Worm (Caenorhabditis elegans) whole organism, L4 larva: Measurements from ENCODE around the gene Y69E1A.5.
A peak's percentile ranks its signal among the peaks of the same experiment; 100 is the strongest.

Source experiments
- D1046.2 ChIP-seq: fragments of 200-800 bp; sonication (Bioruptor generic); IDR thresholded peaks from 2 replicates; pipeline ENCODE4 v1.3.6; 2022; ENCODE audit warnings: missing genetic modification characterization, missing compliant biosample characterization
- R02D3.7 ChIP-seq: fragments of 150-350 bp; sonication (generic microtip); optimal IDR thresholded peaks from 3 replicates; lab custom pipeline; 2014; ENCODE audit warnings: missing biosample characterization, missing genetic modification characterization
- Y48G9A.11 ChIP-seq: fragments of 200-800 bp; sonication (Bioruptor generic); IDR thresholded peaks from 2 replicates; pipeline ENCODE4 v1.3.6; 2022; ENCODE audit warnings: missing genetic modification reagents, missing genetic modification characterization, missing compliant biosample characterization
- Y5F2A.4 ChIP-seq: fragments of 200-800 bp; sonication (Bioruptor generic); optimal IDR thresholded peaks from 2 replicates; lab custom pipeline; 2018; ENCODE audit warnings: mild to moderate bottlenecking, missing genetic modification characterization, missing compliant biosample characterization
- ZK546.5 ChIP-seq, 2 experiments: sonication (generic microtip); optimal IDR thresholded peaks; 2 replicates each; lab custom pipeline; 2017; ENCODE audit warnings: missing biosample characterization in 2 of 2, missing genetic modification characterization in 2 of 2
- aly-2 ChIP-seq: sonication (generic microtip); optimal IDR thresholded peaks from 2 replicates; lab custom pipeline; 2018; ENCODE audit warnings: missing biosample characterization, missing genetic modification characterization
- ama-1 ChIP-seq: fragments of 150-350 bp; optimal IDR thresholded peaks from 2 replicates; lab custom pipeline; 2014; ENCODE audit warnings: inconsistent platforms, mixed read lengths
- ceh-44 ChIP-seq: fragments of 200-800 bp; sonication (Bioruptor generic); IDR thresholded peaks from 2 replicates; pipeline ENCODE4 v1.3.6; 2022; ENCODE audit warnings: missing genetic modification reagents, missing genetic modification characterization, missing compliant biosample characterization
- cey-2 ChIP-seq: sonication (generic microtip); optimal IDR thresholded peaks from 3 replicates; lab custom pipeline; 2017; ENCODE audit warnings: missing genetic modification characterization, mild to moderate bottlenecking, missing compliant biosample characterization, antibody characterized with exemption, borderline replicate concordance; ENCODE audit not compliant: insufficient read depth
- ctbp-1 ChIP-seq: fragments of 200-800 bp; sonication (Bioruptor generic); IDR thresholded peaks from 2 replicates; pipeline ENCODE4 v1.3.6; 2022; ENCODE audit warnings: missing genetic modification reagents, missing genetic modification characterization, missing compliant biosample characterization
- daf-12 ChIP-seq: fragments of 150-350 bp; optimal IDR thresholded peaks from 2 replicates; lab custom pipeline; 2014; ENCODE audit warnings: missing biosample characterization, missing genetic modification reagents, missing genetic modification characterization
- daf-19 ChIP-seq: fragments of 200-800 bp; sonication (Bioruptor generic); conservative IDR thresholded peaks from 2 replicates; pipeline ENCODE4 v1.3.6; 2022; ENCODE audit warnings: missing genetic modification characterization, missing compliant biosample characterization
- daf-8 ChIP-seq: fragments of 200-800 bp; sonication (Bioruptor generic); IDR thresholded peaks from 2 replicates; pipeline ENCODE4 v1.3.6; 2022; ENCODE audit warnings: missing genetic modification characterization, missing compliant biosample characterization
- dmd-8 ChIP-seq: fragments of 200-800 bp; sonication (Bioruptor generic); IDR thresholded peaks from 2 replicates; pipeline ENCODE4 v1.3.6; 2022; ENCODE audit warnings: missing genetic modification characterization, missing compliant biosample characterization
- dve-1 ChIP-seq: sonication (generic microtip); optimal IDR thresholded peaks from 2 replicates; lab custom pipeline; 2017; ENCODE audit warnings: antibody characterized with exemption, mild to moderate bottlenecking, missing genetic modification characterization, missing compliant biosample characterization; ENCODE audit not compliant: insufficient read depth
- egl-27 ChIP-seq: sonication (generic microtip); optimal IDR thresholded peaks from 3 replicates; lab custom pipeline; 2017; ENCODE audit warnings: missing biosample characterization, missing genetic modification reagents, missing genetic modification characterization
- fkh-10 ChIP-seq: fragments of 150-350 bp; optimal IDR thresholded peaks from 2 replicates; lab custom pipeline; 2014; ENCODE audit warnings: missing biosample characterization, missing genetic modification reagents, missing genetic modification characterization
- gei-8 ChIP-seq: fragments of 200-800 bp; sonication (Bioruptor generic); optimal IDR thresholded peaks from 2 replicates; lab custom pipeline; 2018; ENCODE audit warnings: mild to moderate bottlenecking, missing genetic modification characterization, missing compliant biosample characterization
- hif-1 ChIP-seq, 2 experiments: sonication (generic microtip); optimal IDR thresholded peaks; 2 replicates each; lab custom pipeline; 2016 to 2017; ENCODE audit warnings: missing compliant biosample characterization in 2 of 2, missing genetic modification characterization in 2 of 2, missing genetic modification reagents in 2 of 2, missing genotype in 2 of 2, mild to moderate bottlenecking in 1 of 2
- hlh-11 ChIP-seq: fragments of 200-800 bp; sonication (Bioruptor generic); optimal IDR thresholded peaks from 2 replicates; lab custom pipeline; 2018; ENCODE audit warnings: mild to moderate bottlenecking, missing genetic modification characterization, missing compliant biosample characterization
- hlh-30 ChIP-seq: sonication (generic microtip); optimal IDR thresholded peaks from 2 replicates; lab custom pipeline; 2017; ENCODE audit warnings: antibody characterized with exemption, mild to moderate bottlenecking, missing genetic modification characterization, missing compliant biosample characterization; ENCODE audit not compliant: insufficient read depth
- lin-13 ChIP-seq: fragments of 150-350 bp; optimal IDR thresholded peaks from 2 replicates; lab custom pipeline; 2014; ENCODE audit warnings: missing biosample characterization, missing genetic modification reagents, missing genetic modification characterization
- lin-29 ChIP-seq: fragments of 200-800 bp; sonication (Bioruptor generic); IDR thresholded peaks from 2 replicates; pipeline ENCODE4 v1.3.6; 2022; ENCODE audit warnings: missing genetic modification reagents, missing genetic modification characterization, missing compliant biosample characterization
- lin-39 ChIP-seq: fragments of 150-350 bp; optimal IDR thresholded peaks from 2 replicates; lab custom pipeline; 2014; ENCODE audit warnings: missing biosample characterization, missing genetic modification reagents, missing genetic modification characterization
- lir-3 ChIP-seq: sonication (generic microtip); optimal IDR thresholded peaks from 2 replicates; lab custom pipeline; 2016; ENCODE audit warnings: mild to moderate bottlenecking, missing genetic modification characterization, missing compliant biosample characterization
- lsy-2 ChIP-seq, 2 experiments: fragments of 150-350 bp in 1 of 2; sonication (generic microtip) in 1 of 2; optimal IDR thresholded peaks; 2 replicates each; lab custom pipeline; 2014 to 2017; ENCODE audit warnings: missing biosample characterization in 2 of 2, missing genetic modification characterization in 2 of 2
- madf-5 ChIP-seq, 2 experiments: fragments of 200-800 bp; sonication (Bioruptor generic); IDR thresholded peaks; 2 replicates each; pipeline ENCODE4 v1.3.6; 2022; ENCODE audit warnings: missing compliant biosample characterization in 2 of 2, missing genetic modification characterization in 2 of 2
- madf-9 ChIP-seq: fragments of 200-800 bp; sonication (Bioruptor generic); conservative IDR thresholded peaks from 2 replicates; pipeline ENCODE4 v1.3.6; 2022; ENCODE audit warnings: missing genetic modification reagents, missing genetic modification characterization, missing compliant biosample characterization
- mdl-1 ChIP-seq, 2 experiments: fragments of 150-350 bp in 1 of 2; sonication (generic microtip) in 1 of 2; optimal IDR thresholded peaks; 2 replicates each; lab custom pipeline; 2014 to 2017; ENCODE audit warnings: missing biosample characterization in 2 of 2, missing genetic modification characterization in 2 of 2
- mdt-29 ChIP-seq: fragments of 200-800 bp; sonication (Bioruptor generic); IDR thresholded peaks from 2 replicates; pipeline ENCODE4 v1.3.6; 2022; ENCODE audit warnings: missing genetic modification reagents, missing genetic modification characterization, missing compliant biosample characterization
- mxl-3 ChIP-seq: fragments of 200-800 bp; sonication (Bioruptor generic); optimal IDR thresholded peaks from 2 replicates; lab custom pipeline; 2018; ENCODE audit warnings: mild to moderate bottlenecking, missing genetic modification characterization, missing compliant biosample characterization
- nhr-102 ChIP-seq: sonication (generic microtip); optimal IDR thresholded peaks from 2 replicates; lab custom pipeline; 2016; ENCODE audit warnings: mild to moderate bottlenecking, missing genetic modification characterization, moderate library complexity, missing compliant biosample characterization
- nhr-237 ChIP-seq: sonication (generic microtip); optimal IDR thresholded peaks from 2 replicates; lab custom pipeline; 2017; ENCODE audit warnings: missing biosample characterization, missing genetic modification characterization
- nhr-41 ChIP-seq: fragments of 200-800 bp; sonication (Bioruptor generic); IDR thresholded peaks from 2 replicates; pipeline ENCODE4 v1.3.6; 2022; ENCODE audit warnings: missing genetic modification reagents, missing genetic modification characterization, missing compliant biosample characterization
- nhr-6 ChIP-seq: fragments of 150-350 bp; optimal IDR thresholded peaks from 2 replicates; lab custom pipeline; 2014; ENCODE audit warnings: missing biosample characterization, missing genetic modification characterization
- nhr-77 ChIP-seq: fragments of 150-350 bp; optimal IDR thresholded peaks from 2 replicates; lab custom pipeline; 2014; ENCODE audit warnings: missing biosample characterization, missing genetic modification characterization
- pha-4 ChIP-seq, 2 experiments: fragments of 150-350 bp in 1 of 2; fragments of 200-800 bp in 1 of 2; sonication (Bioruptor generic) in 1 of 2; IDR thresholded peaks in 1 of 2; optimal IDR thresholded peaks in 1 of 2; 2 replicates each; pipeline versions ENCODE4 v1.3.6 to Lab custom; 2014 to 2022; ENCODE audit warnings: missing genetic modification characterization in 2 of 2, missing genetic modification reagents in 2 of 2, missing biosample characterization in 1 of 2, missing compliant biosample characterization in 1 of 2
- snpc-4 ChIP-seq: fragments of 150-350 bp; optimal IDR thresholded peaks from 2 replicates; lab custom pipeline; 2014; ENCODE audit warnings: missing biosample characterization, missing genetic modification characterization
- spr-1 ChIP-seq: sonication (generic microtip); optimal IDR thresholded peaks from 2 replicates; lab custom pipeline; 2016; ENCODE audit warnings: mild to moderate bottlenecking, missing genetic modification characterization, missing compliant biosample characterization
- unc-39 ChIP-seq: sonication (generic microtip); optimal IDR thresholded peaks from 2 replicates; lab custom pipeline; 2017; ENCODE audit warnings: missing biosample characterization, missing genetic modification characterization
- unc-62 ChIP-seq, 3 experiments: fragments of 150-350 bp in 1 of 3; sonication (generic microtip); optimal IDR thresholded peaks in 2 of 3; peaks in 1 of 3; 1 replicate in 1 of 3; 2 replicates in 2 of 3; lab custom pipeline; 2014 to 2017; ENCODE audit warnings: missing biosample characterization in 3 of 3, missing genetic modification characterization in 3 of 3, missing genetic modification reagents in 3 of 3, missing genotype in 1 of 3
- vab-7 ChIP-seq: fragments of 200-800 bp; sonication (Bioruptor generic); IDR thresholded peaks from 2 replicates; pipeline ENCODE4 v1.3.6; 2022; ENCODE audit warnings: missing genetic modification reagents, missing genetic modification characterization, missing compliant biosample characterization
- zip-11 ChIP-seq: fragments of 200-800 bp; sonication (Bioruptor generic); IDR thresholded peaks from 2 replicates; pipeline ENCODE4 v1.3.6; 2022; ENCODE audit warnings: missing genetic modification characterization, missing compliant biosample characterization
- zip-2 ChIP-seq: fragments of 150-350 bp; optimal IDR thresholded peaks from 2 replicates; lab custom pipeline; 2014; ENCODE audit warnings: missing biosample characterization, missing genetic modification characterization
- ztf-11 ChIP-seq: fragments of 150-350 bp; optimal IDR thresholded peaks from 2 replicates; lab custom pipeline; 2014; ENCODE audit warnings: missing biosample characterization, missing genetic modification characterization
- ztf-7 ChIP-seq: fragments of 150-350 bp; optimal IDR thresholded peaks from 2 replicates; lab custom pipeline; 2014; ENCODE audit warnings: missing biosample characterization, missing genetic modification characterization

Y69E1A.5 gene

DNA sequence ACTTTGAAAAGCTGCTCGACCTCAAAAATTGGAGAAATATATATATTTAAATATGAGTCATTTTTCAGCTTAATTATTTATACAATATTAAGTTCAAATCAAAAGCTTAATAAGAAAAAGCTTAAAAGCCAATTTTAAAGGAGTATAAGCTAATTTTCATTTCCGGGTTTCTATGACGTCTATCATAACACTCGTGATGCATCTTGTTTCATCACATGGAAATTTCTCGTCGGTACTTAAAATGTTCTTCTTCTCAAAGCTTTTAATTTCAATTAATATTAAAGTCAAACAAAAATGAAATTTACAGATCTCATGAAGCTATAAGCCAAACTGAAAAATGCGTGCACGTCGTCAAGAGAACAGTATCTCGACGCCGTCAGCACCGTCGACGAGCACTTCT is 37.7 kb downstream of the Y69E1A.5 start, which contains the start of gene rbr-2:
rbr-2 (plus strand) TSS at position 301 of the 400 bp plus-strand sequence.
- TF ChIP-seq madf-5 (GFP tag; IDR thresholded peaks at IDR 0.05; lab: Robert Waterston, UW), result no peak
- no peak for TF ChIP-seq nhr-6 (tag; lab: Kevin White, UChicago)
- TF ChIP-seq daf-8 (GFP tag; lab: Robert Waterston, UW), result no peak
- TF ChIP-seq hlh-11 (tag; lab: Kevin White, UChicago), result no peak
- TF ChIP-seq dve-1, result no peak
- no peak for TF ChIP-seq egl-27 (tag; lab: Kevin White, UChicago)
- peak; percentile 7 for TF ChIP-seq hlh-30 (tag; lab: Kevin White, UChicago)
- TF ChIP-seq, all 104 proteins: peak for 1

- TF ChIP-seq lin-13, result peak; percentile 41
- peak; percentile 43 for TF ChIP-seq nhr-6 (tag; lab: Kevin White, UChicago)
- no peak for TF ChIP-seq nhr-41 (GFP tag; lab: Robert Waterston, UW)
- TF ChIP-seq dmd-8 (GFP tag; lab: Robert Waterston, UW), result no peak
- TF ChIP-seq unc-39, result no peak
- no peak for TF ChIP-seq lir-3 (tag; lab: Kevin White, UChicago)
- no peak for TF ChIP-seq snpc-4 (tag; lab: Kevin White, UChicago)
- TF ChIP-seq ztf-7 (tag; lab: Kevin White, UChicago), result no peak
- TF ChIP-seq fkh-10 (GFP tag; lab: Kevin White, UChicago), result peak; percentile 40
- no peak for TF ChIP-seq zip-2 (tag; lab: Kevin White, UChicago)
- no peak for TF ChIP-seq aly-2
- TF ChIP-seq nhr-102, result no peak
- TF ChIP-seq cey-2 (tag; lab: Kevin White, UChicago), result no peak
- TF ChIP-seq madf-5 (GFP tag; IDR thresholded peaks at IDR 0.05; lab: Robert Waterston, UW), result no peak
- peak; percentile 53 for TF ChIP-seq nhr-77
- TF ChIP-seq ceh-44, result 0 out of 2 replicates have a peak, but pooled peaks have one; percentile 4
- TF ChIP-seq unc-62 (GFP tag; optimal IDR thresholded peaks at IDR 0.05 in 1 of 2; lab: Kevin White, UChicago), result peak in 1 of 2 experiments; percentile 96
- no peak for TF ChIP-seq unc-62 (tag; optimal IDR thresholded peaks at IDR 0.05; lab: Kevin White, UChicago)
- 0 out of 2 replicates have a peak, but pooled peaks have one; percentile 27 for TF ChIP-seq daf-19 (GFP tag; lab: Robert Waterston, UW)
- TF ChIP-seq Y5F2A.4 (GFP tag; lab: Kevin White, UChicago), result no peak
- TF ChIP-seq lin-29, result no peak
- no peak for TF ChIP-seq pha-4 (GFP tag; IDR thresholded peaks at IDR 0.05; lab: Robert Waterston, UW)
- peak; percentile 74 for TF ChIP-seq pha-4 (tag; optimal IDR thresholded peaks at IDR 0.05; lab: Kevin White, UChicago)
- no peak for TF ChIP-seq Y48G9A.11 (GFP tag; lab: Robert Waterston, UW)
- TF ChIP-seq gei-8 (GFP tag; lab: Kevin White, UChicago), result no peak
- TF ChIP-seq dve-1, result peak; percentile 76
- no peak for TF ChIP-seq ztf-11 (tag; lab: Kevin White, UChicago)
- no peak for TF ChIP-seq daf-12 (tag; lab: Kevin White, UChicago)
- TF ChIP-seq ZK546.5 (tag; optimal IDR thresholded peaks at IDR 0.05; lab: Kevin White, UChicago), result no peak
- TF ChIP-seq mxl-3 (GFP tag; lab: Kevin White, UChicago), result peak; percentile 89
- TF ChIP-seq nhr-237 (tag; lab: Kevin White, UChicago), result no peak
- TF ChIP-seq D1046.2 (GFP tag; lab: Robert Waterston, UW), result no peak
- no peak for TF ChIP-seq lin-39 (tag; lab: Kevin White, UChicago)
- no peak for TF ChIP-seq mdt-29 (GFP tag; lab: Robert Waterston, UW)
- TF ChIP-seq vab-7 (GFP tag; lab: Robert Waterston, UW), result peak; percentile 39; the same call in 1 of the 2 replicates
- peak; percentile 25 to 90 for TF ChIP-seq mdl-1 (tag; optimal IDR thresholded peaks at IDR 0.05; lab: Kevin White, UChicago)
- no peak for TF ChIP-seq spr-1 (tag; lab: Kevin White, UChicago)
- TF ChIP-seq ama-1, result peak; percentile 76
- TF ChIP-seq hif-1 (tag; optimal IDR thresholded peaks at IDR 0.05; lab: Kevin White, UChicago), result peak; percentile 89 to 99
- TF ChIP-seq madf-9 (GFP tag; lab: Robert Waterston, UW), result no peak
- TF ChIP-seq lsy-2 (tag; optimal IDR thresholded peaks at IDR 0.05; lab: Kevin White, UChicago), result peak; percentile 50 to 75
- peak; percentile 75 for TF ChIP-seq ctbp-1 (GFP tag; lab: Robert Waterston, UW)
- no peak for TF ChIP-seq zip-11
- TF ChIP-seq R02D3.7 (tag; lab: Kevin White, UChicago), result no peak
Observed at ce11 chrIV:10918877-10919560, 38.4 kb downstream of the Y69E1A.5 start.
